Worm (Caenorhabditis elegans): ENCODE measurements around the gene gldi-8.

ce11 chrIII:12607302-12607701, 7.8 kb upstream of the gldi-8 start:
- TF ChIP-seq ama-1 (optimal IDR thresholded peaks at IDR 0.05) (no peak), lin-13 (GFP tag; optimal IDR thresholded peaks at IDR 0.05) (no peak), ZK546.5 (tag; optimal IDR thresholded peaks at IDR 0.05) (no peak), C34F6.9 (tag; optimal IDR thresholded peaks at IDR 0.05) (no peak), lin-11 (tag; optimal IDR thresholded peaks at IDR 0.05) (no peak)

Data from whole organism, L2 larva.